Worm (Caenorhabditis elegans) whole organism, L3 larva: ENCODE measurements around the gene gadr-4.

Experiments
- ama-1 ChIP-seq: fragments of 150-350 bp; optimal IDR thresholded peaks from 2 replicates; lab custom pipeline; 2018
- elt-2 ChIP-seq: sonication (generic microtip); optimal IDR thresholded peaks from 2 replicates; lab custom pipeline; 2016; ENCODE audit warnings: missing genetic modification reagents, mild to moderate bottlenecking, missing genetic modification characterization, missing compliant biosample characterization
- mdl-1 ChIP-seq: fragments of 150-350 bp; optimal IDR thresholded peaks from 2 replicates; lab custom pipeline; 2014; ENCODE audit warnings: missing biosample characterization, missing genetic modification characterization
- nhr-11 ChIP-seq: fragments of 150-350 bp; optimal IDR thresholded peaks from 2 replicates; lab custom pipeline; 2014; ENCODE audit warnings: missing biosample characterization, missing genetic modification characterization
- nhr-12 ChIP-seq: fragments of 150-350 bp; optimal IDR thresholded peaks from 2 replicates; lab custom pipeline; 2014; ENCODE audit warnings: missing biosample characterization, missing genetic modification characterization
- nhr-237 ChIP-seq: fragments of 150-350 bp; optimal IDR thresholded peaks from 2 replicates; lab custom pipeline; 2014; ENCODE audit warnings: missing biosample characterization, missing genetic modification characterization
- nhr-77 ChIP-seq: fragments of 150-350 bp; optimal IDR thresholded peaks from 2 replicates; lab custom pipeline; 2014; ENCODE audit warnings: missing biosample characterization, missing genetic modification characterization
- pha-4 ChIP-seq: fragments of 150-350 bp; optimal IDR thresholded peaks from 2 replicates; lab custom pipeline; 2014; ENCODE audit warnings: missing biosample characterization, missing genetic modification reagents, missing genetic modification characterization
- pqm-1 ChIP-seq: fragments of 150-350 bp; optimal IDR thresholded peaks from 2 replicates; lab custom pipeline; 2017; ENCODE audit warnings: missing biosample characterization, missing genetic modification characterization, inconsistent platforms
- sea-2 ChIP-seq: fragments of 150-350 bp; sonication (generic microtip); optimal IDR thresholded peaks from 4 replicates; lab custom pipeline; 2014; ENCODE audit warnings: missing biosample characterization, missing genetic modification reagents, missing genetic modification characterization
- snpc-4 ChIP-seq: fragments of 150-350 bp; optimal IDR thresholded peaks from 2 replicates; lab custom pipeline; 2014; ENCODE audit warnings: missing biosample characterization, missing genetic modification characterization

Gene gadr-4

ce11 chrII:4018617-4019016, 43.8 kb downstream of the gadr-4 start, which contains the start of gene K07D4.6:
Gene K07D4.6, minus strand, starts transcription at chrII:4018717.
- TF ChIP-seq snpc-4 (tag; lab: Kevin White, UChicago) (no peak), ama-1 (lab: Kevin White, UChicago) (no peak), nhr-237 (no peak), nhr-12 (tag; lab: Kevin White, UChicago) (no peak), pha-4 (no peak), sea-2 (no peak), nhr-77 (no peak), pqm-1 (tag; lab: Kevin White, UChicago) (no peak), mdl-1 (tag; lab: Kevin White, UChicago) (no peak), nhr-11 (tag; lab: Kevin White, UChicago) (no peak)

- TF ChIP-seq nhr-11 (tag; lab: Kevin White, UChicago), result no peak
- TF ChIP-seq elt-2, result peak; percentile 29
Observed at ce11 chrII:4011518-4011917, 50.9 kb downstream of the gadr-4 start.
